Worm (Caenorhabditis elegans) whole organism, L1 larva: ENCODE measurements around the gene cal-2.
A peak's percentile ranks its signal among the peaks of the same experiment; 100 is the strongest.

Experiments used
- alr-1 ChIP-seq: fragments of 200-800 bp; sonication (Bioruptor generic); optimal IDR thresholded peaks from 2 replicates; lab custom pipeline; 2018; ENCODE audit warnings: borderline replicate concordance, mild to moderate bottlenecking, missing genetic modification characterization, missing compliant biosample characterization
- aly-2 ChIP-seq: fragments of 150-350 bp; optimal IDR thresholded peaks from 2 replicates; lab custom pipeline; 2014; ENCODE audit warnings: missing biosample characterization, missing genetic modification characterization
- ama-1 ChIP-seq: fragments of 150-350 bp; optimal IDR thresholded peaks from 2 replicates; lab custom pipeline; 2014
- ceh-82 ChIP-seq, 3 experiments: fragments of 150-350 bp in 1 of 3; sonication (generic microtip) in 2 of 3; optimal IDR thresholded peaks; 2 replicates each; lab custom pipeline; 2014 to 2017; ENCODE audit warnings: missing biosample characterization in 3 of 3, missing genetic modification characterization in 3 of 3
- dpl-1 ChIP-seq, 3 experiments: fragments of 150-350 bp in 2 of 3; sonication (generic microtip) in 1 of 3; optimal IDR thresholded peaks; 2 replicates each; lab custom pipeline; 2014 to 2017; ENCODE audit warnings: missing biosample characterization in 3 of 3, missing genetic modification characterization in 3 of 3, missing genetic modification reagents in 3 of 3
- elt-2 ChIP-seq: sonication (generic microtip); optimal IDR thresholded peaks from 2 replicates; lab custom pipeline; 2016; ENCODE audit warnings: missing genetic modification characterization, mild to moderate bottlenecking, inconsistent platforms, missing compliant biosample characterization, missing genetic modification reagents
- fkh-10 ChIP-seq: sonication (generic microtip); optimal IDR thresholded peaks from 2 replicates; lab custom pipeline; 2017; ENCODE audit warnings: missing biosample characterization, missing genetic modification reagents, missing genetic modification characterization
- fos-1 ChIP-seq: fragments of 150-350 bp; optimal IDR thresholded peaks from 2 replicates; lab custom pipeline; 2014; ENCODE audit warnings: missing biosample characterization, missing genetic modification characterization
- hlh-4 ChIP-seq: sonication (generic microtip); optimal IDR thresholded peaks from 2 replicates; lab custom pipeline; 2016; ENCODE audit warnings: mild to moderate bottlenecking, missing genetic modification characterization, missing compliant biosample characterization
- mdl-1 ChIP-seq, 2 experiments: fragments of 150-350 bp; optimal IDR thresholded peaks; 2 replicates each; lab custom pipeline; 2014 to 2017; ENCODE audit warnings: missing biosample characterization in 2 of 2, missing genetic modification characterization in 2 of 2, inconsistent platforms in 1 of 2
- rnt-1 ChIP-seq: sonication (generic microtip); optimal IDR thresholded peaks from 2 replicates; lab custom pipeline; 2016; ENCODE audit warnings: mild to moderate bottlenecking, missing genetic modification characterization, moderate library complexity, missing compliant biosample characterization
- unc-130 ChIP-seq: fragments of 150-350 bp; optimal IDR thresholded peaks from 2 replicates; lab custom pipeline; 2017; ENCODE audit warnings: missing biosample characterization, missing genetic modification characterization, inconsistent platforms
- unc-86 ChIP-seq: sonication (generic microtip); optimal IDR thresholded peaks from 2 replicates; lab custom pipeline; 2016; ENCODE audit warnings: missing genetic modification characterization, missing compliant biosample characterization
- ztf-4 ChIP-seq: fragments of 150-350 bp; optimal IDR thresholded peaks from 2 replicates; lab custom pipeline; 2014; ENCODE audit warnings: missing biosample characterization, missing genetic modification characterization

DNA sequence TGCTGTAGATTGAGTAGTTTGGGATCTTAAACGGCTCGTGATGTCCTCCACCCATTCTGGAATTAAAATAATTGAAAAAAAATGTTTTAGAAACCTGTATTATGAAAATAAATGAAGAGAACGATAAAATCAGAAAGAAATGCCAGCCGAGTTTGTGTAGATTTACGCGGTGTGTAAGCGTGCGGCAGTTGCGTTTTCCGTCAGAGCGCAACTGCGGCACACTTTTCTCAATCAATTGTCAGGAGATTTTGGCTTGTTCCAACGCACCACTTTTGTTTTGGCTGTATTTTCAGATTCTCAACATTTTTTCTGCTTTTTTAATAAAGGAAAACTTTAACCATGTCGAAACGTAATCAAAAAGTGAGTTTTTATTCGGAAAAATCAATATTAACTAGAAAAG is 4.3 kb downstream of the cal-2 start, which contains the start of the genes ndub-3 and C18E9.2:
- TF ChIP-seq fkh-10 (GFP tag; lab: Kevin White, UChicago): no peak
- no peak for TF ChIP-seq aly-2 (tag; lab: Kevin White, UChicago)
- TF ChIP-seq mdl-1 (tag; optimal IDR thresholded peaks at IDR 0.05; lab: Kevin White, UChicago): peak in 1 of 2 experiments; percentile 24
- TF ChIP-seq ama-1 (lab: Kevin White, UChicago): no peak
- no peak for TF ChIP-seq hlh-4 (tag; lab: Kevin White, UChicago)
- TF ChIP-seq rnt-1: peak; percentile 26
- TF ChIP-seq dpl-1 (GFP tag; optimal IDR thresholded peaks at IDR 0.05; lab: Kevin White, UChicago): peak; percentile 38 to 66 (median 56)
- no peak for TF ChIP-seq ztf-4
- no peak for TF ChIP-seq unc-130
- TF ChIP-seq fos-1 (tag; lab: Kevin White, UChicago): no peak
- no peak for TF ChIP-seq alr-1 (tag; lab: Kevin White, UChicago)
- TF ChIP-seq unc-86 (tag; lab: Kevin White, UChicago): no peak
- no peak for TF ChIP-seq elt-2
- TF ChIP-seq ceh-82 (tag; optimal IDR thresholded peaks at IDR 0.05; lab: Kevin White, UChicago): peak in 2 of 3 experiments; percentile 4 to 64
